Fruit fly (Drosophila melanogaster) whole organism, adult: ENCODE measurements around the gene eIF4H2.

Experiments used
- CG7045 ChIP-seq: fragments of 200-800 bp; sonication (Bioruptor generic); optimal IDR thresholded peaks from 2 replicates; lab custom pipeline; 2017; ENCODE audit warnings: missing biosample characterization, mild to moderate bottlenecking, missing genetic modification characterization
- Crg-1 ChIP-seq: fragments of 200-800 bp; sonication (Bioruptor generic); optimal IDR thresholded peaks from 2 replicates; lab custom pipeline; 2016; ENCODE audit warnings: missing biosample characterization, missing genetic modification characterization
- Hr96 ChIP-seq: fragments of 200-800 bp; sonication (Bioruptor generic); optimal IDR thresholded peaks from 2 replicates; lab custom pipeline; 2016; ENCODE audit warnings: missing biosample characterization, missing genetic modification characterization
- Mnt ChIP-seq: fragments of 200-800 bp; sonication (Bioruptor generic); optimal IDR thresholded peaks from 2 replicates; lab custom pipeline; 2016; ENCODE audit warnings: missing biosample characterization, mild to moderate bottlenecking, missing genetic modification characterization
- ovo ChIP-seq: fragments of 200-800 bp; sonication (Bioruptor generic); optimal IDR thresholded peaks from 2 replicates; lab custom pipeline; 2016; ENCODE audit warnings: missing biosample characterization, missing genetic modification characterization
- tj ChIP-seq: fragments of 200-800 bp; sonication (Bioruptor generic); optimal IDR thresholded peaks from 3 replicates; lab custom pipeline; 2017; ENCODE audit warnings: missing biosample characterization, mild to moderate bottlenecking, missing genetic modification characterization, moderate library complexity

DNA sequence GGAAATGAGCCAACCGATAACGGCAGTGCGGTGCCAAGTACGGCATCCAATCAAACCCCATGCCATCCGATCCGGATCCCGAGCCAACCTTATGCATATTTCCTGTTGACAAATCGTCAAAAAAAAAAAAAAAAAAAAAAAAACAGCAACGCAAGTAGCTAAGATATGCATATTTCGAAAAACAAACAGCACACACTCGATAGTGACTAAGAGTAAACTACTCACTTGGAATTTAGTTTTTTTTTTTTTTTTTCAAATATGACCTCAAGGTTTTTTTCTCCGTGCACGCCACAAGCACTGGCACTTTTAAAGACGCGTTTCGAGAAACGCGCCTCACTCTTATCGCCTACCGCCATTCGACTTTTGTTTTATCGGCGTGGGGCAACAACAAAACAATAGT lies 49.4 kb downstream of the eIF4H2 start:
- TF ChIP-seq Crg-1 (GFP tag; lab: Kevin White, UChicago) (no peak), tj (GFP tag; lab: Kevin White, UChicago) (no peak), Mnt (GFP tag; lab: Kevin White, UChicago) (no peak), CG7045 (no peak), ovo (GFP tag; lab: Kevin White, UChicago) (no peak), Hr96 (GFP tag; lab: Kevin White, UChicago) (no peak)
